Worm (Caenorhabditis elegans) whole organism, L1 larva: ENCODE results near the gene F46C8.3.

Source experiments
- aha-1 ChIP-seq: fragments of 150-350 bp; optimal IDR thresholded peaks from 2 replicates; lab custom pipeline; 2014; ENCODE audit warnings: missing biosample characterization, missing genetic modification characterization
- blmp-1 ChIP-seq: fragments of 150-350 bp; optimal IDR thresholded peaks from 2 replicates; lab custom pipeline; 2014; ENCODE audit warnings: missing biosample characterization, missing genetic modification characterization
- ceh-88 ChIP-seq: fragments of 200-800 bp; sonication (Bioruptor generic); IDR thresholded peaks from 2 replicates; pipeline ENCODE4 v1.3.6; 2022; ENCODE audit warnings: missing genetic modification characterization, missing compliant biosample characterization
- elt-2 ChIP-seq: sonication (generic microtip); optimal IDR thresholded peaks from 2 replicates; lab custom pipeline; 2016; ENCODE audit warnings: missing genetic modification characterization, mild to moderate bottlenecking, inconsistent platforms, missing compliant biosample characterization, missing genetic modification reagents
- elt-3 ChIP-seq, 6 experiments: fragments of 150-350 bp in 1 of 6; sonication (generic microtip); optimal IDR thresholded peaks; 2 replicates each; lab custom pipeline; 2017 to 2018; ENCODE audit warnings: missing biosample characterization in 6 of 6, missing genetic modification characterization in 6 of 6, inconsistent platforms in 1 of 6
- lin-14 ChIP-seq: fragments of 200-800 bp; sonication (Bioruptor generic); optimal IDR thresholded peaks from 2 replicates; lab custom pipeline; 2018; ENCODE audit warnings: mild to moderate bottlenecking, missing genetic modification characterization, moderate library complexity, missing compliant biosample characterization
- lin-35 ChIP-seq, 2 experiments: fragments of 150-350 bp; optimal IDR thresholded peaks; 2 replicates each; lab custom pipeline; 2014; ENCODE audit warnings: missing biosample characterization in 2 of 2, missing genetic modification characterization in 2 of 2, missing genetic modification reagents in 2 of 2
- mep-1 ChIP-seq: fragments of 150-350 bp; optimal IDR thresholded peaks from 2 replicates; lab custom pipeline; 2014; ENCODE audit warnings: missing biosample characterization, missing genetic modification characterization
- nhr-11 ChIP-seq: fragments of 150-350 bp; optimal IDR thresholded peaks from 2 replicates; lab custom pipeline; 2014; ENCODE audit warnings: missing biosample characterization, missing genetic modification characterization
- nhr-237 ChIP-seq: fragments of 150-350 bp; optimal IDR thresholded peaks from 2 replicates; lab custom pipeline; 2014; ENCODE audit warnings: missing biosample characterization, missing genetic modification characterization
- nhr-71 ChIP-seq: sonication (generic microtip); optimal IDR thresholded peaks from 2 replicates; lab custom pipeline; 2016; ENCODE audit warnings: mild to moderate bottlenecking, missing genetic modification characterization, moderate library complexity, missing compliant biosample characterization
- pqm-1 ChIP-seq: sonication (generic microtip); optimal IDR thresholded peaks from 3 replicates; lab custom pipeline; 2017; ENCODE audit warnings: missing biosample characterization, missing genetic modification characterization
- snpc-4 ChIP-seq: fragments of 150-350 bp; optimal IDR thresholded peaks from 2 replicates; lab custom pipeline; 2014; ENCODE audit warnings: missing biosample characterization, missing genetic modification characterization
- unc-130 ChIP-seq: fragments of 150-350 bp; optimal IDR thresholded peaks from 2 replicates; lab custom pipeline; 2017; ENCODE audit warnings: missing biosample characterization, missing genetic modification characterization, inconsistent platforms

Gene F46C8.3

ce11 chrX:7573629-7574028 lies 48.3 kb downstream of the F46C8.3 start (continued):
- no peak for TF ChIP-seq ceh-88 (GFP tag; lab: Robert Waterston, UW)
- TF ChIP-seq, all 84 proteins: peak for 15

ce11 chrX:7575939-7576338 lies 50.6 kb downstream of the F46C8.3 start:
- TF ChIP-seq lin-35 (GFP tag; optimal IDR thresholded peaks at IDR 0.05; lab: Kevin White, UChicago) = peak in 1 of 2 experiments; percentile 2
- TF ChIP-seq elt-3 (tag; optimal IDR thresholded peaks at IDR 0.05; lab: Kevin White, UChicago) = peak in 1 of 6 experiments; percentile 3
- TF ChIP-seq lin-14 (GFP tag; lab: Kevin White, UChicago) = peak; percentile 6
- TF ChIP-seq pqm-1 (tag; lab: Kevin White, UChicago) = peak; percentile 80
- no peak for TF ChIP-seq nhr-11
- TF ChIP-seq elt-2 (tag; lab: Kevin White, UChicago) = peak; percentile 50
- no peak for TF ChIP-seq snpc-4 (tag; lab: Kevin White, UChicago)
- peak; percentile 55 for TF ChIP-seq blmp-1 (tag; lab: Kevin White, UChicago)
- TF ChIP-seq unc-130 (tag; lab: Kevin White, UChicago) = no peak
- no peak for TF ChIP-seq mep-1 (tag; lab: Kevin White, UChicago)
- TF ChIP-seq nhr-237 = no peak
- TF ChIP-seq nhr-71 = peak; percentile 4
- no peak for TF ChIP-seq aha-1 (tag; lab: Kevin White, UChicago)
- TF ChIP-seq, all 84 proteins: peak for 7
